Worm (Caenorhabditis elegans): ENCODE results near the gene dpy-4.

- TF ChIP-seq nhr-6 (tag; optimal IDR thresholded peaks at IDR 0.05): peak; percentile 38
- TF ChIP-seq skn-1 (tag; optimal IDR thresholded peaks at IDR 0.05): no peak
- TF ChIP-seq unc-39 (tag; optimal IDR thresholded peaks at IDR 0.05): no peak
- no peak for TF ChIP-seq mdl-1 (tag; optimal IDR thresholded peaks at IDR 0.05)
- peak; percentile 78 for TF ChIP-seq crh-2 (tag; optimal IDR thresholded peaks at IDR 0.05)
- TF ChIP-seq lin-39 (tag; optimal IDR thresholded peaks at IDR 0.05): no peak
- TF ChIP-seq aly-2 (tag; optimal IDR thresholded peaks at IDR 0.05): no peak
- TF ChIP-seq elt-1 (tag; optimal IDR thresholded peaks at IDR 0.05): no peak
- no peak for TF ChIP-seq ceh-82 (tag; optimal IDR thresholded peaks at IDR 0.05)
- TF ChIP-seq blmp-1 (tag; optimal IDR thresholded peaks at IDR 0.05; ENCODE audit: insufficient read depth): no peak
- TF ChIP-seq snpc-4 (tag; optimal IDR thresholded peaks at IDR 0.05): peak; percentile 65
- TF ChIP-seq fos-1 (tag; optimal IDR thresholded peaks at IDR 0.05): peak; percentile 90
- TF ChIP-seq elt-3 (tag; optimal IDR thresholded peaks at IDR 0.05): no peak
- no peak for TF ChIP-seq nhr-12 (tag; optimal IDR thresholded peaks at IDR 0.05)
Observed at ce11 chrIV:14959375-14959774, 27.2 kb downstream of the dpy-4 start.

Measured in whole organism, L2 larva.